Worm (Caenorhabditis elegans) whole organism, L1 larva: Measurements from ENCODE around the gene F46C5.7.

Experiments used
- C16A3.4 ChIP-seq: fragments of 150-350 bp; optimal IDR thresholded peaks from 2 replicates; lab custom pipeline; 2014; ENCODE audit warnings: missing biosample characterization, missing genetic modification characterization
- ama-1 ChIP-seq: fragments of 150-350 bp; optimal IDR thresholded peaks from 2 replicates; lab custom pipeline; 2014
- blmp-1 ChIP-seq: fragments of 150-350 bp; optimal IDR thresholded peaks from 2 replicates; lab custom pipeline; 2014; ENCODE audit warnings: missing biosample characterization, missing genetic modification characterization
- ceh-63 ChIP-seq: fragments of 200-800 bp; sonication (Bioruptor generic); optimal IDR thresholded peaks from 2 replicates; lab custom pipeline; 2018; ENCODE audit warnings: mild to moderate bottlenecking, missing genetic modification characterization, missing compliant biosample characterization
- ceh-8 ChIP-seq: fragments of 200-800 bp; sonication (Bioruptor generic); optimal IDR thresholded peaks from 2 replicates; lab custom pipeline; 2018; ENCODE audit warnings: mild to moderate bottlenecking, missing genetic modification characterization, moderate library complexity, missing compliant biosample characterization
- ceh-90 ChIP-seq: sonication (generic microtip); optimal IDR thresholded peaks from 2 replicates; lab custom pipeline; 2016; ENCODE audit warnings: missing genetic modification characterization, missing compliant biosample characterization
- ces-1 ChIP-seq: fragments of 150-350 bp; optimal IDR thresholded peaks from 2 replicates; lab custom pipeline; 2014; ENCODE audit warnings: missing biosample characterization, missing genetic modification reagents, missing genetic modification characterization
- dsc-1 ChIP-seq: sonication (generic microtip); optimal IDR thresholded peaks from 2 replicates; lab custom pipeline; 2016; ENCODE audit warnings: mild to moderate bottlenecking, missing genetic modification characterization, missing compliant biosample characterization
- efl-1 ChIP-seq, 4 experiments: fragments of 150-350 bp; optimal IDR thresholded peaks in 3 of 4; peaks in 1 of 4; 1 replicate in 1 of 4; 2 replicates in 3 of 4; lab custom pipeline; 2014; ENCODE audit warnings: missing biosample characterization in 2 of 4, missing genetic modification characterization in 2 of 4, missing genetic modification reagents in 2 of 4
- egl-13 ChIP-seq: sonication (generic microtip); optimal IDR thresholded peaks from 2 replicates; lab custom pipeline; 2016; ENCODE audit warnings: missing genotype, missing genetic modification reagents, missing genetic modification characterization, missing compliant biosample characterization
- egl-27 ChIP-seq, 2 experiments: fragments of 150-350 bp in 1 of 2; sonication (generic microtip); optimal IDR thresholded peaks; 3 replicates each; lab custom pipeline; 2017 to 2018; ENCODE audit warnings: missing biosample characterization in 2 of 2, missing genetic modification characterization in 2 of 2, missing genetic modification reagents in 2 of 2
- elt-2 ChIP-seq: sonication (generic microtip); optimal IDR thresholded peaks from 2 replicates; lab custom pipeline; 2016; ENCODE audit warnings: missing genetic modification characterization, mild to moderate bottlenecking, inconsistent platforms, missing compliant biosample characterization, missing genetic modification reagents
- ets-5 ChIP-seq: fragments of 200-800 bp; sonication (Bioruptor generic); IDR thresholded peaks from 2 replicates; pipeline ENCODE4 v1.3.6; 2022; ENCODE audit warnings: missing genetic modification characterization, missing compliant biosample characterization
- fkh-8 ChIP-seq: sonication (generic microtip); optimal IDR thresholded peaks from 2 replicates; lab custom pipeline; 2016; ENCODE audit warnings: mild to moderate bottlenecking, missing genetic modification characterization, missing compliant biosample characterization
- fos-1 ChIP-seq: fragments of 150-350 bp; optimal IDR thresholded peaks from 2 replicates; lab custom pipeline; 2014; ENCODE audit warnings: missing biosample characterization, missing genetic modification characterization
- irx-1 ChIP-seq: sonication (generic microtip); optimal IDR thresholded peaks from 2 replicates; lab custom pipeline; 2016; ENCODE audit warnings: missing genetic modification characterization, missing compliant biosample characterization
- isw-1 ChIP-seq: fragments of 200-800 bp; sonication (Bioruptor generic); IDR thresholded peaks from 2 replicates; pipeline ENCODE4 v1.3.6; 2022; ENCODE audit warnings: missing genetic modification characterization, missing compliant biosample characterization
- lin-15B ChIP-seq: fragments of 150-350 bp; sonication (generic microtip); optimal IDR thresholded peaks from 3 replicates; lab custom pipeline; 2014; ENCODE audit warnings: missing biosample characterization, missing genetic modification characterization
- lin-35 ChIP-seq, 2 experiments: fragments of 150-350 bp; optimal IDR thresholded peaks; 2 replicates each; lab custom pipeline; 2014; ENCODE audit warnings: missing biosample characterization in 2 of 2, missing genetic modification characterization in 2 of 2, missing genetic modification reagents in 2 of 2
- lsy-2 ChIP-seq, 2 experiments: fragments of 150-350 bp; optimal IDR thresholded peaks; 2 replicates each; lab custom pipeline; 2014; ENCODE audit warnings: missing biosample characterization in 2 of 2, missing genetic modification characterization in 2 of 2
- mab-9 ChIP-seq: fragments of 200-800 bp; sonication (Bioruptor generic); IDR thresholded peaks from 2 replicates; pipeline ENCODE4 v1.3.6; 2022; ENCODE audit warnings: missing genetic modification reagents, missing genetic modification characterization, missing compliant biosample characterization
- nhr-237 ChIP-seq: fragments of 150-350 bp; optimal IDR thresholded peaks from 2 replicates; lab custom pipeline; 2014; ENCODE audit warnings: missing biosample characterization, missing genetic modification characterization
- nhr-47 ChIP-seq: sonication (generic microtip); optimal IDR thresholded peaks from 2 replicates; lab custom pipeline; 2016; ENCODE audit warnings: mild to moderate bottlenecking, missing genetic modification characterization, moderate library complexity, missing compliant biosample characterization
- nhr-71 ChIP-seq: sonication (generic microtip); optimal IDR thresholded peaks from 2 replicates; lab custom pipeline; 2016; ENCODE audit warnings: mild to moderate bottlenecking, missing genetic modification characterization, moderate library complexity, missing compliant biosample characterization
- nhr-85 ChIP-seq: sonication (generic microtip); peaks from one replicate; lab custom pipeline; 2016; ENCODE audit warnings: missing genetic modification characterization, inconsistent platforms, missing compliant biosample characterization
- pag-3 ChIP-seq: sonication (generic microtip); optimal IDR thresholded peaks from 2 replicates; lab custom pipeline; 2017; ENCODE audit warnings: missing genetic modification characterization, mild to moderate bottlenecking, missing compliant biosample characterization, antibody characterized with exemption, borderline replicate concordance; ENCODE audit not compliant: insufficient read depth
- pqm-1 ChIP-seq: sonication (generic microtip); optimal IDR thresholded peaks from 3 replicates; lab custom pipeline; 2017; ENCODE audit warnings: missing biosample characterization, missing genetic modification characterization
- rnt-1 ChIP-seq: sonication (generic microtip); optimal IDR thresholded peaks from 2 replicates; lab custom pipeline; 2016; ENCODE audit warnings: mild to moderate bottlenecking, missing genetic modification characterization, moderate library complexity, missing compliant biosample characterization
- snpc-4 ChIP-seq: fragments of 150-350 bp; optimal IDR thresholded peaks from 2 replicates; lab custom pipeline; 2014; ENCODE audit warnings: missing biosample characterization, missing genetic modification characterization
- sox-4 ChIP-seq: sonication (generic microtip); optimal IDR thresholded peaks from 2 replicates; lab custom pipeline; 2016; ENCODE audit warnings: missing genetic modification characterization, missing compliant biosample characterization
- swsn-7 ChIP-seq: sonication (generic microtip); optimal IDR thresholded peaks from 2 replicates; lab custom pipeline; 2016; ENCODE audit warnings: missing genetic modification characterization, missing compliant biosample characterization
- tlp-1 ChIP-seq: fragments of 150-350 bp; optimal IDR thresholded peaks from 2 replicates; lab custom pipeline; 2014; ENCODE audit warnings: missing biosample characterization, missing genetic modification characterization
- unc-30 ChIP-seq: sonication (generic microtip); optimal IDR thresholded peaks from 2 replicates; lab custom pipeline; 2017; ENCODE audit warnings: missing biosample characterization, missing genetic modification characterization
- unc-62 ChIP-seq: fragments of 150-350 bp; optimal IDR thresholded peaks from 2 replicates; lab custom pipeline; 2014; ENCODE audit warnings: missing biosample characterization, missing genetic modification reagents, missing genetic modification characterization
- vab-15 ChIP-seq: sonication (generic microtip); optimal IDR thresholded peaks from 2 replicates; lab custom pipeline; 2017; ENCODE audit warnings: missing genotype, mild to moderate bottlenecking, missing genetic modification characterization, missing compliant biosample characterization
- xbp-1 ChIP-seq: sonication (generic microtip); optimal IDR thresholded peaks from 2 replicates; lab custom pipeline; 2016; ENCODE audit warnings: missing genetic modification characterization, missing compliant biosample characterization
- ztf-4 ChIP-seq: fragments of 150-350 bp; optimal IDR thresholded peaks from 2 replicates; lab custom pipeline; 2014; ENCODE audit warnings: missing biosample characterization, missing genetic modification characterization

The F46C5.7 gene

ce11 chrII:8866844-8867243, 27.7 kb downstream of the F46C5.7 start:
- no peak for TF ChIP-seq snpc-4 (tag; lab: Kevin White, UChicago)
- peak; percentile 24 for TF ChIP-seq nhr-71
- no peak for TF ChIP-seq unc-30 (tag; lab: Kevin White, UChicago)
- peak; percentile 31 for TF ChIP-seq elt-2 (tag; lab: Kevin White, UChicago)
- peak; percentile 7 for TF ChIP-seq ceh-8 (GFP tag; lab: Kevin White, UChicago)

ce11 chrII:8873842-8874241, 34.7 kb downstream of the F46C5.7 start, which contains the start of gene T07D4.2:
T07D4.2 (minus strand) TSS chrII:8873942.
- peak; percentile 12 for TF ChIP-seq rnt-1 (tag; lab: Kevin White, UChicago)
- no peak for TF ChIP-seq lsy-2 (tag; optimal IDR thresholded peaks at IDR 0.05; lab: Kevin White, UChicago)

- TF ChIP-seq dsc-1 (tag; lab: Kevin White, UChicago) (no peak), nhr-85 (tag; lab: Kevin White, UChicago) (peak; percentile 8), ama-1 (lab: Kevin White, UChicago) (no peak), snpc-4 (tag; lab: Kevin White, UChicago) (peak; percentile 85), efl-1 (optimal IDR thresholded peaks at IDR 0.05; lab: Kevin White, UChicago) (no peak), efl-1 (GFP tag; optimal IDR thresholded peaks at IDR 0.05 in 1 of 2; lab: Kevin White, UChicago) (peak in 1 of 2 experiments; percentile 35), pqm-1 (tag; lab: Kevin White, UChicago) (no peak), blmp-1 (tag; lab: Kevin White, UChicago) (no peak), mab-9 (GFP tag; lab: Robert Waterston, UW) (no peak), rnt-1 (tag; lab: Kevin White, UChicago) (peak; percentile 64)
These were observed 38.2 kb downstream of the F46C5.7 start for ce11 chrII:8877032-8877985.

- TF ChIP-seq ceh-8 (GFP tag; lab: Kevin White, UChicago) (no peak), ztf-4 (no peak), swsn-7 (no peak)
These were observed 39.4 kb downstream of the F46C5.7 start for ce11 chrII:8878528-8878927.

- no peak for TF ChIP-seq fkh-8 (tag; lab: Kevin White, UChicago)
- TF ChIP-seq nhr-47 (tag; lab: Kevin White, UChicago): no peak
- TF ChIP-seq xbp-1 (tag; lab: Kevin White, UChicago): no peak
- no peak for TF ChIP-seq fos-1
- no peak for TF ChIP-seq lin-15B (tag; lab: Kevin White, UChicago)
- TF ChIP-seq egl-27 (tag; optimal IDR thresholded peaks at IDR 0.05; lab: Kevin White, UChicago): no peak
- no peak for TF ChIP-seq ama-1 (lab: Kevin White, UChicago)
These were observed 44.4 kb downstream of the F46C5.7 start, which contains the start of gene rha-1 for ce11 chrII:8883559-8883958. rha-1 (minus strand) TSS chrII:8883659.

- TF ChIP-seq lin-35 (GFP tag; optimal IDR thresholded peaks at IDR 0.05; lab: Kevin White, UChicago) (peak; percentile 65 to 78), fos-1 (peak; percentile 17), ceh-8 (GFP tag; lab: Kevin White, UChicago) (no peak), fkh-8 (tag; lab: Kevin White, UChicago) (no peak), isw-1 (GFP tag; lab: Robert Waterston, UW) (no peak), ces-1 (GFP tag; lab: Kevin White, UChicago) (no peak), nhr-237 (no peak), C16A3.4 (tag; lab: Kevin White, UChicago) (peak; percentile 63), pag-3 (tag; lab: Kevin White, UChicago) (no peak), swsn-7 (peak; percentile 29), sox-4 (tag; lab: Kevin White, UChicago) (no peak), xbp-1 (tag; lab: Kevin White, UChicago) (peak; percentile 38), unc-62 (GFP tag; lab: Kevin White, UChicago) (no peak), irx-1 (tag; lab: Kevin White, UChicago) (no peak), ceh-90 (no peak), nhr-71 (peak; percentile 57), ceh-63 (GFP tag; lab: Kevin White, UChicago) (no peak), nhr-85 (tag; lab: Kevin White, UChicago) (peak; percentile 45), tlp-1 (tag; lab: Kevin White, UChicago) (no peak), egl-13 (tag; lab: Kevin White, UChicago) (no peak), vab-15 (tag; lab: Kevin White, UChicago) (peak; percentile 27), ets-5 (GFP tag; lab: Robert Waterston, UW) (no peak), lsy-2 (tag; optimal IDR thresholded peaks at IDR 0.05; lab: Kevin White, UChicago) (peak; percentile 97 to 99)
These were observed 45.3 kb downstream of the F46C5.7 start, which contains the start of the genes T07D4.5 and ddx-19 for ce11 chrII:8884262-8884949. T07D4.5 (minus strand) TSS chrII:8884332. ddx-19 (plus strand) TSS chrII:8884899.
